Fruit fly (Drosophila melanogaster): ENCODE results near the gene sNPF.

- no peak for TF ChIP-seq psq (optimal IDR thresholded peaks at IDR 0.05)
- TF ChIP-seq Myc (optimal IDR thresholded peaks at IDR 0.05) = no peak
- TF ChIP-seq ttk (optimal IDR thresholded peaks at IDR 0.05) = no peak
- TF ChIP-seq Sin3A (optimal IDR thresholded peaks at IDR 0.05) = no peak
- TF ChIP-seq h (optimal IDR thresholded peaks at IDR 0.05) = no peak
- no peak for TF ChIP-seq insv (optimal IDR thresholded peaks at IDR 0.05)
Measured at dm6 chr2L:20020091-20020490, 7.6 kb upstream of the sNPF start.
